Worm (Caenorhabditis elegans): ENCODE measurements around the gene spat-3.

Gene spat-3

ce11 chrX:4647104-4647503 lies 41.4 kb upstream of the spat-3 start, which contains the start of gene C46C11.4:
TSS of gene C46C11.4 (minus strand) at chrX:4647204.
- TF ChIP-seq mab-5 (tag; optimal IDR thresholded peaks at IDR 0.05) (no peak), sem-4 (tag; optimal IDR thresholded peaks at IDR 0.05) (no peak), mbf-1 (tag; optimal IDR thresholded peaks at IDR 0.05) (no peak), lin-13 (GFP tag; optimal IDR thresholded peaks at IDR 0.05) (no peak), lin-11 (tag; optimal IDR thresholded peaks at IDR 0.05) (no peak), alr-1 (tag; optimal IDR thresholded peaks at IDR 0.05) (no peak), snpc-4 (tag; optimal IDR thresholded peaks at IDR 0.05) (no peak), C34F6.9 (tag; optimal IDR thresholded peaks at IDR 0.05) (no peak), ama-1 (optimal IDR thresholded peaks at IDR 0.05) (no peak), nhr-21 (tag; optimal IDR thresholded peaks at IDR 0.05) (no peak), ZK546.5 (tag; optimal IDR thresholded peaks at IDR 0.05) (no peak)

ce11 chrX:4636821-4637220 lies 31.1 kb upstream of the spat-3 start, which contains the start of gene hosl-1:
TSS of gene hosl-1 (plus strand) at chrX:4637121.
- TF ChIP-seq nhr-10 (tag; optimal IDR thresholded peaks at IDR 0.05) (no peak), aly-2 (tag; optimal IDR thresholded peaks at IDR 0.05) (no peak), lin-13 (GFP tag; optimal IDR thresholded peaks at IDR 0.05) (no peak), egl-27 (tag; optimal IDR thresholded peaks at IDR 0.05) (no peak), nhr-23 (tag; optimal IDR thresholded peaks at IDR 0.05) (no peak), alr-1 (tag; optimal IDR thresholded peaks at IDR 0.05) (no peak), F13H6.1 (tag; optimal IDR thresholded peaks at IDR 0.05) (no peak), elt-1 (tag; optimal IDR thresholded peaks at IDR 0.05) (no peak), nhr-237 (tag; optimal IDR thresholded peaks at IDR 0.05) (no peak), mab-5 (tag; optimal IDR thresholded peaks at IDR 0.05) (no peak), R02D3.7 (tag; optimal IDR thresholded peaks at IDR 0.05) (no peak), mbf-1 (tag; optimal IDR thresholded peaks at IDR 0.05) (no peak), skn-1 (tag; optimal IDR thresholded peaks at IDR 0.05) (no peak), lin-11 (tag; optimal IDR thresholded peaks at IDR 0.05) (no peak), sem-4 (tag; optimal IDR thresholded peaks at IDR 0.05) (no peak), zag-1 (tag; optimal IDR thresholded peaks at IDR 0.05) (no peak), ceh-16 (tag; optimal IDR thresholded peaks at IDR 0.05) (no peak), nhr-11 (tag; optimal IDR thresholded peaks at IDR 0.05) (no peak), unc-39 (tag; optimal IDR thresholded peaks at IDR 0.05) (no peak), crh-2 (tag; optimal IDR thresholded peaks at IDR 0.05) (no peak)

- TF ChIP-seq ztf-11 (tag; optimal IDR thresholded peaks at IDR 0.05) (no peak), unc-39 (tag; optimal IDR thresholded peaks at IDR 0.05) (no peak), sma-9 (GFP tag; optimal IDR thresholded peaks at IDR 0.05) (peak; percentile 29), sma-9 (tag; optimal IDR thresholded peaks at IDR 0.05) (no peak), fos-1 (tag; optimal IDR thresholded peaks at IDR 0.05) (peak; percentile 47)
These were observed 30.4 kb upstream of the spat-3 start for ce11 chrX:4636143-4636542.

- peak; percentile 16 for TF ChIP-seq lin-13 (GFP tag; optimal IDR thresholded peaks at IDR 0.05)
- TF ChIP-seq F13H6.1 (tag; optimal IDR thresholded peaks at IDR 0.05) = peak; percentile 64
- no peak for TF ChIP-seq skn-1 (tag; optimal IDR thresholded peaks at IDR 0.05)
- no peak for TF ChIP-seq ztf-1 (GFP tag; conservative IDR thresholded peaks at IDR 0.05)
- TF ChIP-seq elt-1 (tag; optimal IDR thresholded peaks at IDR 0.05) = no peak
- no peak for TF ChIP-seq sma-3 (GFP tag; optimal IDR thresholded peaks at IDR 0.05)
- TF ChIP-seq lin-11 (tag; optimal IDR thresholded peaks at IDR 0.05) = peak; percentile 43
- TF ChIP-seq dmd-4 (tag; optimal IDR thresholded peaks at IDR 0.05) = no peak
- TF ChIP-seq lsy-2 (tag; optimal IDR thresholded peaks at IDR 0.05) = peak; percentile 28 to 54
- peak; percentile 43 for TF ChIP-seq unc-55 (GFP tag; optimal IDR thresholded peaks at IDR 0.05)
- TF ChIP-seq nhr-129 (tag; optimal IDR thresholded peaks at IDR 0.05) = peak; percentile 57
- no peak for TF ChIP-seq mbf-1 (tag; optimal IDR thresholded peaks at IDR 0.05)
- peak; percentile 68 for TF ChIP-seq C34F6.9 (tag; optimal IDR thresholded peaks at IDR 0.05)
- TF ChIP-seq peb-1 (tag; optimal IDR thresholded peaks at IDR 0.05) = no peak
- peak in 1 of 2 experiments; percentile 55 for TF ChIP-seq mdl-1 (tag; optimal IDR thresholded peaks at IDR 0.05)
- TF ChIP-seq sma-9 (GFP tag; optimal IDR thresholded peaks at IDR 0.05) = peak; percentile 66
- no peak for TF ChIP-seq sma-9 (tag; optimal IDR thresholded peaks at IDR 0.05)
These were observed 29.9 kb upstream of the spat-3 start for ce11 chrX:4635643-4636042.

ce11 chrX:4632088-4632487 lies 26.4 kb upstream of the spat-3 start, which contains the start of gene slcr-46.1:
TSS of gene slcr-46.1 (plus strand) at chrX:4632361.
- no peak for TF ChIP-seq unc-39 (tag; optimal IDR thresholded peaks at IDR 0.05)
- peak; percentile 68 for TF ChIP-seq fos-1 (tag; optimal IDR thresholded peaks at IDR 0.05)

Measured in whole organism, L2 larva.